Worm (Caenorhabditis elegans) whole organism, L4 larva: ENCODE results near the gene dhhc-10.

ENCODE experiments used
- D1046.2 ChIP-seq: fragments of 200-800 bp; sonication (Bioruptor generic); IDR thresholded peaks from 2 replicates; pipeline ENCODE4 v1.3.6; 2022; ENCODE audit warnings: missing genetic modification characterization, missing compliant biosample characterization
- ZK337.2 ChIP-seq: fragments of 200-800 bp; sonication (Bioruptor generic); IDR thresholded peaks from 2 replicates; pipeline ENCODE4 v1.3.6; 2022; ENCODE audit warnings: missing genetic modification reagents, missing genetic modification characterization, missing compliant biosample characterization
- aly-2 ChIP-seq: sonication (generic microtip); optimal IDR thresholded peaks from 2 replicates; lab custom pipeline; 2018; ENCODE audit warnings: missing biosample characterization, missing genetic modification characterization
- ceh-82 ChIP-seq: sonication (generic microtip); optimal IDR thresholded peaks from 2 replicates; lab custom pipeline; 2017; ENCODE audit warnings: missing biosample characterization, missing genetic modification characterization
- dpl-1 ChIP-seq: fragments of 150-350 bp; optimal IDR thresholded peaks from 2 replicates; lab custom pipeline; 2014; ENCODE audit warnings: missing biosample characterization, missing genetic modification reagents, missing genetic modification characterization
- jun-1 ChIP-seq: fragments of 150-350 bp; optimal IDR thresholded peaks from 2 replicates; lab custom pipeline; 2014; ENCODE audit warnings: missing biosample characterization, missing genetic modification reagents, missing genetic modification characterization
- lin-13 ChIP-seq: fragments of 150-350 bp; optimal IDR thresholded peaks from 2 replicates; lab custom pipeline; 2014; ENCODE audit warnings: missing biosample characterization, missing genetic modification reagents, missing genetic modification characterization
- lir-3 ChIP-seq: sonication (generic microtip); optimal IDR thresholded peaks from 2 replicates; lab custom pipeline; 2016; ENCODE audit warnings: mild to moderate bottlenecking, missing genetic modification characterization, missing compliant biosample characterization
- nhr-41 ChIP-seq: fragments of 200-800 bp; sonication (Bioruptor generic); IDR thresholded peaks from 2 replicates; pipeline ENCODE4 v1.3.6; 2022; ENCODE audit warnings: missing genetic modification reagents, missing genetic modification characterization, missing compliant biosample characterization
- pqm-1 ChIP-seq: sonication (generic microtip); optimal IDR thresholded peaks from 2 replicates; lab custom pipeline; 2017; ENCODE audit warnings: missing biosample characterization, missing genetic modification characterization
- sdz-12 ChIP-seq: fragments of 200-800 bp; sonication (Bioruptor generic); optimal IDR thresholded peaks from 2 replicates; lab custom pipeline; 2018; ENCODE audit warnings: mild to moderate bottlenecking, missing genetic modification characterization, missing compliant biosample characterization
- unc-39 ChIP-seq: sonication (generic microtip); optimal IDR thresholded peaks from 2 replicates; lab custom pipeline; 2017; ENCODE audit warnings: missing biosample characterization, missing genetic modification characterization

DNA sequence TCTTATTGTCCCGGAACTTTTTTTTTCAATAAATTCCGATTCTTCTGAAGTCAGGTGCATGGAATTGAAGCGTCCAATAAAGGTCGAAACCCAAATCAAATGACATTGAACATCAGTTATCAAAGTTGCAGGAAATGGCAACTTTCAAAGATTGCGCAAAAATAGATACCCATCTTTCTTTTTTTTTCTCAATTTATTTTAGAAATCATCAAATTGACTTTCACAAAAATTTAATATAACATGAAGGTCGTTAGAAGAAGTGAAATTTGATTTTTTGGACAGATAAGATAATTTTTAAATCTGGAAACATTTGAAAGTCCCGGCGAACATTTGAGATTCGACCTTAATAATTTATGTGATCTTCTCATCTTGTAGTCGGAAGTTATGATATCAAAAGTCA, 1.3 kb upstream of the dhhc-10 start:
- TF ChIP-seq nhr-41 (GFP tag; lab: Robert Waterston, UW) (no peak), aly-2 (tag; lab: Kevin White, UChicago) (no peak), pqm-1 (tag; lab: Kevin White, UChicago) (no peak), lin-13 (GFP tag; lab: Kevin White, UChicago) (no peak), ZK337.2 (GFP tag; lab: Robert Waterston, UW) (no peak), ceh-82 (no peak), D1046.2 (GFP tag; lab: Robert Waterston, UW) (no peak), jun-1 (no peak), unc-39 (tag; lab: Kevin White, UChicago) (no peak), dpl-1 (GFP tag; lab: Kevin White, UChicago) (no peak), lir-3 (tag; lab: Kevin White, UChicago) (no peak), sdz-12 (GFP tag; lab: Kevin White, UChicago) (no peak)
